Fruit fly (Drosophila melanogaster): ENCODE results near the gene vari.

DNA sequence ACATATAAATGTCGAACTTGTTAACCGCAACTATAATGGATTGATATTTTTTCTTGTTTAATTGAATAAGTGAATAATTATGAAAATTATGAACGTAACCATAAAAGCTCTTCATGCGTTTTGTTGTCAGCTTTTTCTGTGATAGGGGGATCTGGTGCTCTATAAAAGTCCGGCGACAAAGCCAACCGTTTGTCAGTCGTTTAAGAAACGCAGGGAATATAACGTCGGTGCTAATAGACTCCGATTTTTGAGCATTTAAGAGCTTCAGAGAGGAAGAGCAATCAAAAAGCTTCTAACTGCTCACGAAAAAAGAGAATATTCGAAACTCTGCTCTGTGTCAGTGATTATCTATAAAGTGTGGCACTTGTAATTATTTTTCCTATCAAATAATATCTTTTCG lies 34.2 kb upstream of the vari start, which contains the start of gene CG31674:
- no peak for TF ChIP-seq D1 (tag; optimal IDR thresholded peaks at IDR 0.05)
- TF ChIP-seq CG14655 (GFP tag; optimal IDR thresholded peaks at IDR 0.05): no peak
- TF ChIP-seq Snoo (tag; optimal IDR thresholded peaks at IDR 0.05): no peak
- no peak for TF ChIP-seq EcR (GFP tag; optimal IDR thresholded peaks at IDR 0.05)
- no peak for TF ChIP-seq CG34367 (tag; optimal IDR thresholded peaks at IDR 0.05)
- no peak for TF ChIP-seq CG10348 (GFP tag; IDR thresholded peaks at IDR 0.05)
- no peak for TF ChIP-seq Ets98B (GFP tag; IDR thresholded peaks at IDR 0.05)
- no peak for TF ChIP-seq Pif1B (GFP tag; optimal IDR thresholded peaks at IDR 0.05)
- TF ChIP-seq rn (GFP tag; IDR thresholded peaks at IDR 0.05): no peak
- no peak for TF ChIP-seq CG13204 (GFP tag; optimal IDR thresholded peaks at IDR 0.05)
- no peak for TF ChIP-seq CG15710 (tag; optimal IDR thresholded peaks at IDR 0.05)

All from whole organism, pupa.